Worm (Caenorhabditis elegans): Measurements from ENCODE around the gene C06E4.1.

- TF ChIP-seq hmbx-1 (tag; optimal IDR thresholded peaks at IDR 0.05) (no peak), ama-1 (optimal IDR thresholded peaks at IDR 0.05) (peak; percentile 1), flt-1 (GFP tag; IDR thresholded peaks at IDR 0.05) (no peak), tbx-11 (GFP tag; IDR thresholded peaks at IDR 0.05) (no peak), tra-4 (tag; optimal IDR thresholded peaks at IDR 0.05) (no peak), F13C5.2 (tag; optimal IDR thresholded peaks at IDR 0.05) (no peak), sea-1 (GFP tag; conservative IDR thresholded peaks at IDR 0.05) (no peak), pes-1 (GFP tag; IDR thresholded peaks at IDR 0.05) (no peak), hmg-4 (GFP tag; optimal IDR thresholded peaks at IDR 0.05) (no peak), tbx-37 (GFP tag; conservative IDR thresholded peaks at IDR 0.05) (no peak)
These were observed 33.6 kb downstream of the C06E4.1 start, which contains the start of gene F42C5.9 for ce11 chrIV:7316613-7317153.
